Fruit fly (Drosophila melanogaster): ENCODE results near the gene CG14323.

CG14323 gene

DNA sequence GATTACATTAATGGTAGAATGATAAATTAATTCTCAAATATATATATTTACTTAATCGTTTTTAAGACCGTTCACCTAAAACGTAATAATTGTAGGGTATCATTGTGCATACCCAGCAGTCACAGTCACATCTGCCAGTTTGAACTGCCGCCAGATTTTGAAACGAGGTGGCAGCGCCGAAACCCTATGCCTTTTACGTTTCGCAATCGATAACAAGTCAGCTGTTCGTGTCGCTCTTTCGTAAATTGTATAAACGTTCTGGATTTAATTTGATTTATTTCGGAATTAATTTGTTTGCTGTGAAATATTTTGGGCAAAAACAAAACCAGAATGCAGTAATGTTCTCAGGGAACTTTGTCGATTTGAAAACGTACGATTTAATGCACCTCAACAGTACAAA, 25.5 kb upstream of the CG14323 start, which contains the start of gene CG14322 (continued):
- TF ChIP-seq CG34422 (GFP tag; IDR thresholded peaks at IDR 0.05), result no peak
- no peak for TF ChIP-seq jigr1 (GFP tag; IDR thresholded peaks at IDR 0.05)
- TF ChIP-seq D (optimal IDR thresholded peaks at IDR 0.05), result no peak
- TF ChIP-seq D (GFP tag; optimal IDR thresholded peaks at IDR 0.05), result no peak
- TF ChIP-seq cad (GFP tag; optimal IDR thresholded peaks at IDR 0.05), result no peak
- TF ChIP-seq zfh2 (GFP tag; optimal IDR thresholded peaks at IDR 0.05), result peak; percentile 7
- 0 out of 2 replicates have a peak, but pooled peaks have one; percentile 33 for TF ChIP-seq Scr (GFP tag; IDR thresholded peaks at IDR 0.05; ENCODE audit: partially characterized antibody)
- TF ChIP-seq CG4404 (GFP tag; IDR thresholded peaks at IDR 0.05), result no peak
- no peak for TF ChIP-seq her (GFP tag; optimal IDR thresholded peaks at IDR 0.05)
- no peak for TF ChIP-seq CG16815 (GFP tag; optimal IDR thresholded peaks at IDR 0.05)
- no peak for TF ChIP-seq TFAM (GFP tag; optimal IDR thresholded peaks at IDR 0.05)
- TF ChIP-seq tup (GFP tag; optimal IDR thresholded peaks at IDR 0.05), result no peak
- TF ChIP-seq CG3995 (GFP tag; optimal IDR thresholded peaks at IDR 0.05), result peak; percentile 95
- TF ChIP-seq CG12236 (GFP tag; optimal IDR thresholded peaks at IDR 0.05), result no peak
- no peak for TF ChIP-seq ssp (GFP tag; IDR thresholded peaks at IDR 0.05)
- TF ChIP-seq CG6254 (GFP tag; optimal IDR thresholded peaks at IDR 0.05), result no peak
- TF ChIP-seq CTCF (GFP tag; optimal IDR thresholded peaks at IDR 0.05), result peak; percentile 28
- TF ChIP-seq CG18262 (tag; optimal IDR thresholded peaks at IDR 0.05), result no peak
- no peak for TF ChIP-seq CG8924 (tag; optimal IDR thresholded peaks at IDR 0.05)
- no peak for TF ChIP-seq lbe (GFP tag; optimal IDR thresholded peaks at IDR 0.05)
- peak; percentile 24; the same call in 1 of the 2 replicates for TF ChIP-seq amos (GFP tag; IDR thresholded peaks at IDR 0.05; ENCODE audit: partially characterized antibody)
- TF ChIP-seq H15 (GFP tag; IDR thresholded peaks at IDR 0.05), result no peak
- no peak for TF ChIP-seq lola (GFP tag; optimal IDR thresholded peaks at IDR 0.05)
- TF ChIP-seq CG12299 (tag; optimal IDR thresholded peaks at IDR 0.05), result no peak
- no peak for TF ChIP-seq CG12744 (GFP tag; optimal IDR thresholded peaks at IDR 0.05)
- TF ChIP-seq Abd-B (GFP tag; optimal IDR thresholded peaks at IDR 0.05), result no peak
- TF ChIP-seq Hr78 (GFP tag; optimal IDR thresholded peaks at IDR 0.05), result no peak
- no peak for TF ChIP-seq Hr51 (GFP tag; optimal IDR thresholded peaks at IDR 0.05)
- no peak for TF ChIP-seq CG4282 (GFP tag; optimal IDR thresholded peaks at IDR 0.05)
- TF ChIP-seq CG10654 (GFP tag; optimal IDR thresholded peaks at IDR 0.05), result no peak
- no peak for TF ChIP-seq chinmo (GFP tag; IDR thresholded peaks at IDR 0.05; ENCODE audit: partially characterized antibody)
- no peak for TF ChIP-seq CG42726 (GFP tag; IDR thresholded peaks at IDR 0.05; ENCODE audit: partially characterized antibody)
- TF ChIP-seq ci (GFP tag; IDR thresholded peaks at IDR 0.05), result no peak
- no peak for TF ChIP-seq inv (GFP tag; IDR thresholded peaks at IDR 0.05; ENCODE audit: partially characterized antibody)
- no peak for TF ChIP-seq ab (GFP tag; optimal IDR thresholded peaks at IDR 0.05)
- no peak for TF ChIP-seq en (GFP tag; optimal IDR thresholded peaks at IDR 0.05)
- TF ChIP-seq Atf6 (GFP tag; IDR thresholded peaks at IDR 0.05), result no peak
- TF ChIP-seq hkb (optimal IDR thresholded peaks at IDR 0.05), result no peak
- TF ChIP-seq hkb (GFP tag; IDR thresholded peaks at IDR 0.05), result no peak
- TF ChIP-seq bsh (GFP tag; optimal IDR thresholded peaks at IDR 0.05), result no peak
- TF ChIP-seq PHDP (tag; optimal IDR thresholded peaks at IDR 0.05), result no peak
- no peak for TF ChIP-seq CG30020 (tag; optimal IDR thresholded peaks at IDR 0.05)
- TF ChIP-seq CG10543 (GFP tag; optimal IDR thresholded peaks at IDR 0.05), result no peak
- TF ChIP-seq nerfin-1 (tag; optimal IDR thresholded peaks at IDR 0.05), result no peak
- no peak for TF ChIP-seq CG17361 (GFP tag; IDR thresholded peaks at IDR 0.05)
- TF ChIP-seq disco-r (GFP tag; optimal IDR thresholded peaks at IDR 0.05), result no peak
- 0 out of 3 replicates have a peak, but pooled peaks have one; percentile 55 for TF ChIP-seq CG11456 (GFP tag; IDR thresholded peaks at IDR 0.05)
- peak; percentile 45; the same call in 2 of the 4 replicates for TF ChIP-seq Dll (GFP tag; IDR thresholded peaks at IDR 0.05; ENCODE audit: partially characterized antibody)
- no peak for TF ChIP-seq br (optimal IDR thresholded peaks at IDR 0.05)
- TF ChIP-seq ftz-f1 (GFP tag; optimal IDR thresholded peaks at IDR 0.05), result no peak
- no peak for TF ChIP-seq eyg (GFP tag; optimal IDR thresholded peaks at IDR 0.05)
- TF ChIP-seq odd (GFP tag; optimal IDR thresholded peaks at IDR 0.05), result no peak

All from whole organism, embryonic.